Worm (Caenorhabditis elegans) whole organism, L3 larva: ENCODE measurements around the gene T01B6.1.
A peak's percentile ranks its signal among the peaks of the same experiment; 100 is the strongest.

ENCODE experiments used
- R02D3.7 ChIP-seq: fragments of 150-350 bp; optimal IDR thresholded peaks from 2 replicates; lab custom pipeline; 2014; ENCODE audit warnings: missing biosample characterization, missing genetic modification characterization
- aly-2 ChIP-seq: fragments of 150-350 bp; optimal IDR thresholded peaks from 2 replicates; lab custom pipeline; 2014; ENCODE audit warnings: missing biosample characterization, missing genetic modification characterization
- ama-1 ChIP-seq: fragments of 150-350 bp; optimal IDR thresholded peaks from 2 replicates; lab custom pipeline; 2018
- ceh-16 ChIP-seq: sonication (generic microtip); optimal IDR thresholded peaks from 2 replicates; lab custom pipeline; 2017; ENCODE audit warnings: missing biosample characterization, missing genetic modification characterization
- ceh-28 ChIP-seq: fragments of 150-350 bp; optimal IDR thresholded peaks from 2 replicates; lab custom pipeline; 2014; ENCODE audit warnings: missing biosample characterization, missing genetic modification reagents, missing genetic modification characterization
- ceh-82 ChIP-seq: fragments of 150-350 bp; optimal IDR thresholded peaks from 2 replicates; lab custom pipeline; 2014; ENCODE audit warnings: missing biosample characterization, missing genetic modification characterization
- ceh-9 ChIP-seq: sonication (generic microtip); optimal IDR thresholded peaks from 2 replicates; lab custom pipeline; 2018; ENCODE audit warnings: missing biosample characterization, missing genetic modification characterization
- daf-12 ChIP-seq: fragments of 150-350 bp; optimal IDR thresholded peaks from 2 replicates; lab custom pipeline; 2014; ENCODE audit warnings: missing biosample characterization, missing genetic modification reagents, missing genetic modification characterization
- egl-27 ChIP-seq: sonication (generic microtip); optimal IDR thresholded peaks from 4 replicates; lab custom pipeline; 2017; ENCODE audit warnings: missing biosample characterization, missing genetic modification reagents, missing genetic modification characterization
- egl-5 ChIP-seq: fragments of 150-350 bp; optimal IDR thresholded peaks from 2 replicates; lab custom pipeline; 2017; ENCODE audit warnings: missing biosample characterization, missing genetic modification reagents, missing genetic modification characterization, inconsistent platforms
- elt-3 ChIP-seq, 3 experiments: fragments of 150-350 bp in 1 of 3; sonication (generic microtip) in 2 of 3; optimal IDR thresholded peaks; 2 replicates in 2 of 3; 4 replicates in 1 of 3; lab custom pipeline; 2014 to 2017; ENCODE audit warnings: missing biosample characterization in 3 of 3, missing genetic modification characterization in 3 of 3
- eor-1 ChIP-seq, 2 experiments: fragments of 150-350 bp; optimal IDR thresholded peaks; 2 replicates each; lab custom pipeline; 2014 to 2018; ENCODE audit warnings: missing biosample characterization in 2 of 2, missing genetic modification characterization in 2 of 2
- fkh-10 ChIP-seq: sonication (generic microtip); optimal IDR thresholded peaks from 2 replicates; lab custom pipeline; 2017; ENCODE audit warnings: missing biosample characterization, missing genetic modification reagents, missing genetic modification characterization
- hmg-11 ChIP-seq: sonication (generic microtip); optimal IDR thresholded peaks from 2 replicates; lab custom pipeline; 2016; ENCODE audit warnings: missing genetic modification characterization, missing compliant biosample characterization
- jun-1 ChIP-seq: fragments of 150-350 bp; optimal IDR thresholded peaks from 2 replicates; lab custom pipeline; 2014; ENCODE audit warnings: missing biosample characterization, missing genetic modification reagents, missing genetic modification characterization
- lin-15B ChIP-seq: fragments of 150-350 bp; optimal IDR thresholded peaks from 2 replicates; lab custom pipeline; 2014; ENCODE audit warnings: missing biosample characterization, missing genetic modification characterization
- lin-39 ChIP-seq: fragments of 150-350 bp; optimal IDR thresholded peaks from 2 replicates; lab custom pipeline; 2018; ENCODE audit warnings: missing biosample characterization, missing genetic modification reagents, missing genetic modification characterization
- lsy-12 ChIP-seq: sonication (generic microtip); optimal IDR thresholded peaks from 2 replicates; lab custom pipeline; 2016; ENCODE audit warnings: mild to moderate bottlenecking, missing genetic modification characterization, missing compliant biosample characterization
- mdl-1 ChIP-seq: fragments of 150-350 bp; optimal IDR thresholded peaks from 2 replicates; lab custom pipeline; 2014; ENCODE audit warnings: missing biosample characterization, missing genetic modification characterization
- nfya-1 ChIP-seq: sonication (generic microtip); optimal IDR thresholded peaks from 2 replicates; lab custom pipeline; 2017; ENCODE audit warnings: missing genetic modification characterization, mild to moderate bottlenecking, missing compliant biosample characterization, antibody characterized with exemption, moderate library complexity; ENCODE audit not compliant: insufficient read depth
- nhr-11 ChIP-seq: fragments of 150-350 bp; optimal IDR thresholded peaks from 2 replicates; lab custom pipeline; 2014; ENCODE audit warnings: missing biosample characterization, missing genetic modification characterization
- nhr-12 ChIP-seq: fragments of 150-350 bp; optimal IDR thresholded peaks from 2 replicates; lab custom pipeline; 2014; ENCODE audit warnings: missing biosample characterization, missing genetic modification characterization
- nhr-23 ChIP-seq: fragments of 150-350 bp; optimal IDR thresholded peaks from 2 replicates; lab custom pipeline; 2014; ENCODE audit warnings: missing biosample characterization, missing genetic modification reagents, missing genetic modification characterization
- nhr-237 ChIP-seq: fragments of 150-350 bp; optimal IDR thresholded peaks from 2 replicates; lab custom pipeline; 2014; ENCODE audit warnings: missing biosample characterization, missing genetic modification characterization
- nhr-76 ChIP-seq: fragments of 150-350 bp; sonication (generic microtip); optimal IDR thresholded peaks from 5 replicates; lab custom pipeline; 2014; ENCODE audit warnings: missing biosample characterization, missing genetic modification characterization
- nhr-77 ChIP-seq: fragments of 150-350 bp; optimal IDR thresholded peaks from 2 replicates; lab custom pipeline; 2014; ENCODE audit warnings: missing biosample characterization, missing genetic modification characterization
- pha-4 ChIP-seq: fragments of 150-350 bp; optimal IDR thresholded peaks from 2 replicates; lab custom pipeline; 2014; ENCODE audit warnings: missing biosample characterization, missing genetic modification reagents, missing genetic modification characterization
- pqm-1 ChIP-seq: fragments of 150-350 bp; optimal IDR thresholded peaks from 2 replicates; lab custom pipeline; 2017; ENCODE audit warnings: missing biosample characterization, missing genetic modification characterization, inconsistent platforms
- skn-1 ChIP-seq: fragments of 150-350 bp; optimal IDR thresholded peaks from 2 replicates; lab custom pipeline; 2014; ENCODE audit warnings: missing biosample characterization, missing genetic modification characterization
- snpc-4 ChIP-seq: fragments of 150-350 bp; optimal IDR thresholded peaks from 2 replicates; lab custom pipeline; 2014; ENCODE audit warnings: missing biosample characterization, missing genetic modification characterization
- tbx-2 ChIP-seq: sonication (generic microtip); optimal IDR thresholded peaks from 2 replicates; lab custom pipeline; 2016; ENCODE audit warnings: mild to moderate bottlenecking, missing genetic modification characterization, missing compliant biosample characterization
- unc-39 ChIP-seq: sonication (generic microtip); optimal IDR thresholded peaks from 4 replicates; lab custom pipeline; 2017; ENCODE audit warnings: missing biosample characterization, missing genetic modification characterization
- unc-62 ChIP-seq: fragments of 150-350 bp; sonication (generic microtip); optimal IDR thresholded peaks from 4 replicates; lab custom pipeline; 2014; ENCODE audit warnings: missing biosample characterization, missing genetic modification reagents, missing genetic modification characterization
- zag-1 ChIP-seq: fragments of 150-350 bp; optimal IDR thresholded peaks from 2 replicates; lab custom pipeline; 2014; ENCODE audit warnings: missing biosample characterization, missing genetic modification characterization
- ztf-11 ChIP-seq: fragments of 150-350 bp; optimal IDR thresholded peaks from 2 replicates; lab custom pipeline; 2014; ENCODE audit warnings: missing biosample characterization, missing genetic modification characterization
- ztf-4 ChIP-seq: fragments of 150-350 bp; optimal IDR thresholded peaks from 2 replicates; lab custom pipeline; 2014; ENCODE audit warnings: missing biosample characterization, missing genetic modification characterization

The T01B6.1 gene

DNA sequence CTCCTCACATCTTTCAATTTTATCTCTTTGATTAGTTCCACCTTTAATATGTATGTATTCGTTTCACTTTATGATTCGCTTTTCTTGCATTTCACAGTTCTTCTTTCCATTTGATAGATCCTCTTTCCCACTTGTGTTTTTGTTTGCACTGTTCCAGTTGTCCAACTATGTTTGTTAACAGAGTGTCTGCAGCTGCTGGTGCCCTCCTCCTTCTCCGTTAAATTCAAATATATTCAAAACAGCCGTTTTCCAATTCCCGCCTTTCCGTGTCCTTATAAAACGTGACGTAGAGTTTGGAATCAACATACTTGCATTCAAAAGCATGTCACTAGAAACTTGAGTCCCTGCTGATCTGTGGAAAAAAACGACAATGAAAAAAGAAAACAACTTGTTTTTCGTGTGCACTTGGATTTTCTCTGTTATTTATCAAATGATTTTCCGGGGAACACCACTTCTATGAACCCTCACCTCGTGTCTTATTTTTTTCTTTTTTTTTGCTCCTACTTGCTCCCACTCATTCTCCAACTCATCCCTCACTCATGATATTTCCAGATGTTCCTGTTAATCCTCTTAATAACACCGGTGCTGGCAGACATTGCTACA lies 41.2 kb upstream of the T01B6.1 start, which contains the start of gene T10H10.2:
TSS of gene T10H10.2 (plus strand) at position 553 of the 603 bp plus-strand sequence.
- TF ChIP-seq elt-3 (tag; optimal IDR thresholded peaks at IDR 0.05; lab: Kevin White, UChicago) = no peak

DNA sequence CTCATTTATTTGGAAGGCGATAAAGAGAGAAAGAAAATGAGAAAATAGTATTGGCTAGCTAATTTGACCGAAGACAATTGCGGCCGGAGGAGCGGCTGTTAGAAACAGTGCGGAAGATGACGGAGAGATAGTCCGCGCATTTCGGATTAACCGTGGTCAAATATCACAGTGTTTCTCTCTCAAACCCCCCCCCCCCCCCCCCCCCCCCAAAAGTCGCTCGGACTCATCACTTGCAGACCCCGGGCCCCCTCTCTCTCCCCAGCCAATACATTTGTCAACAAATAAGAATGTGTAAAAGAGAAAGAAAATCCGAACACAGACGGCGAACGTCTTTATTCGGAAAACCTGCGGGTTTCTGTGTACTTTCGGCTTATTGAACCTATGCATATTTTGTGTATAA lies 33.7 kb upstream of the T01B6.1 start:
- TF ChIP-seq fkh-10 (GFP tag; lab: Kevin White, UChicago) (no peak), nhr-12 (tag; lab: Kevin White, UChicago) (no peak), nhr-11 (tag; lab: Kevin White, UChicago) (no peak), nhr-77 (tag; lab: Kevin White, UChicago) (no peak), pha-4 (tag; lab: Kevin White, UChicago) (no peak), egl-5 (tag; lab: Kevin White, UChicago) (no peak), zag-1 (no peak), unc-62 (GFP tag; lab: Kevin White, UChicago) (no peak), skn-1 (tag; lab: Kevin White, UChicago) (no peak), nfya-1 (tag; lab: Kevin White, UChicago) (no peak), ceh-28 (tag; lab: Kevin White, UChicago) (no peak), hmg-11 (tag; lab: Kevin White, UChicago) (no peak), ztf-4 (tag; lab: Kevin White, UChicago) (no peak), jun-1 (no peak), ceh-82 (tag; lab: Kevin White, UChicago) (no peak), tbx-2 (tag; lab: Kevin White, UChicago) (no peak), nhr-23 (tag; lab: Kevin White, UChicago) (no peak), nhr-237 (no peak), ceh-16 (no peak)

DNA sequence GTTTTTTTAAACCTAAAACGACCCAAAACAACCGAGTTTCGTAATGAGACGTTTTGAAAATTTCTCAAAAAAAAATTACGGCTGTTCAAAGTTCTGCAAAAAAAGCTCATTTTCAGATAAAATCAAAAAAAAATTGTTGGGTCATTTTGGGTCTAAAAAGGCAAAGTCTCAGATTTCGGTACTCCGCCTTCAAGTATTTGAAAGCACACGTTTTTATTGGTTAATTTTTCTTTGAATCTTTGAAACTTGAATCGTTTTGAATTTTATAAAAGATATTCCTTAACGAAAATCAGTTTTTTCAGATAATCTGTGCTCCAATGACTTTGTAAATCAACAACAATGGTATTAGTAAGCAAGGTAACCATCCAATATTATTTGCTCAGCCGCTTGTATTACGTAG lies 32.7 kb upstream of the T01B6.1 start, which contains the start of gene hum-6:
TSS of gene hum-6 (plus strand) at position 301 of the 400 bp plus-strand sequence.
- TF ChIP-seq unc-39 (tag; lab: Kevin White, UChicago) = no peak
- no peak for TF ChIP-seq snpc-4 (tag; lab: Kevin White, UChicago)
- no peak for TF ChIP-seq lin-39
- no peak for TF ChIP-seq eor-1 (tag; optimal IDR thresholded peaks at IDR 0.05; lab: Kevin White, UChicago)
- no peak for TF ChIP-seq lin-15B
- no peak for TF ChIP-seq nhr-76 (tag; lab: Kevin White, UChicago)
- no peak for TF ChIP-seq nhr-12 (tag; lab: Kevin White, UChicago)
- no peak for TF ChIP-seq pqm-1 (tag; lab: Kevin White, UChicago)
- TF ChIP-seq R02D3.7 (tag; lab: Kevin White, UChicago) = no peak
- no peak for TF ChIP-seq mdl-1 (tag; lab: Kevin White, UChicago)
- no peak for TF ChIP-seq jun-1
- no peak for TF ChIP-seq ztf-11 (tag; lab: Kevin White, UChicago)
- no peak for TF ChIP-seq zag-1
- no peak for TF ChIP-seq ztf-4 (tag; lab: Kevin White, UChicago)
- TF ChIP-seq pha-4 (tag; lab: Kevin White, UChicago) = no peak
- TF ChIP-seq skn-1 (tag; lab: Kevin White, UChicago) = no peak

DNA sequence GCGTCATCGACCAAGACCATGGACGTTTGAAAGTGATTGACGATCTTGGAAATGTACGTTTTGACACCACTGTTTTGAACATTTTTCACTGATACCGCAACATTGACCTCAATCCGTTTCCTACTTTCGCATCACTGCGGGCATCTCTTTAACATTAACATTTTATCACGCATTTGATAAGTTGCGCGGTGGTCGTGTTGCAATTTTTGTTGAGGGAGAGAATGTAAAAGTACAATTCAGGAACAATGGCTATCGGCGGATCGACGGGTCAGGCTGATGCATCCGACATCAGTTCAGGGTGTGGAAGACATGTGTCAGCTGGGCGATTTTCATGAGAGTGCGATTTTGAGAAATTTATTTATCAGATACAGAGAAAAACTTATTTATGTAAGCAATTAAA lies 32.2 kb upstream of the T01B6.1 start:
- peak; percentile 80 for TF ChIP-seq nhr-23 (tag; lab: Kevin White, UChicago)
- no peak for TF ChIP-seq hmg-11 (tag; lab: Kevin White, UChicago)

ce11 chrX:2304496-2304895 lies 31.0 kb upstream of the T01B6.1 start:
- TF ChIP-seq nfya-1 (tag; lab: Kevin White, UChicago) (no peak), egl-5 (tag; lab: Kevin White, UChicago) (no peak), nhr-237 (no peak), nhr-12 (tag; lab: Kevin White, UChicago) (no peak), egl-27 (tag; lab: Kevin White, UChicago) (no peak), ama-1 (lab: Kevin White, UChicago) (no peak), unc-39 (tag; lab: Kevin White, UChicago) (no peak), ceh-9 (tag; lab: Kevin White, UChicago) (no peak), daf-12 (tag; lab: Kevin White, UChicago) (no peak), ztf-11 (tag; lab: Kevin White, UChicago) (no peak), zag-1 (no peak), tbx-2 (tag; lab: Kevin White, UChicago) (no peak), aly-2 (no peak), lsy-12 (tag; lab: Kevin White, UChicago) (no peak), fkh-10 (GFP tag; lab: Kevin White, UChicago) (no peak)
